Worm (Caenorhabditis elegans): ENCODE data around the gene srh-67.

- TF ChIP-seq nhr-11 (tag; optimal IDR thresholded peaks at IDR 0.05) (no peak), che-1 (tag; optimal IDR thresholded peaks at IDR 0.05) (no peak), ceh-22 (tag; optimal IDR thresholded peaks at IDR 0.05) (no peak), pax-1 (tag; optimal IDR thresholded peaks at IDR 0.05) (no peak), pat-9 (tag; optimal IDR thresholded peaks at IDR 0.05) (no peak), ets-4 (tag; optimal IDR thresholded peaks at IDR 0.05) (no peak), fax-1 (tag; optimal IDR thresholded peaks at IDR 0.05) (no peak), pqm-1 (tag; optimal IDR thresholded peaks at IDR 0.05) (no peak), pha-4 (tag; optimal IDR thresholded peaks at IDR 0.05) (no peak), ama-1 (optimal IDR thresholded peaks at IDR 0.05) (no peak), hlh-13 (GFP tag; optimal IDR thresholded peaks at IDR 0.05) (no peak), nfya-1 (tag; optimal IDR thresholded peaks at IDR 0.05) (no peak), unc-42 (tag; optimal IDR thresholded peaks at IDR 0.05) (no peak), Y22D7AL.16 (tag; optimal IDR thresholded peaks at IDR 0.05) (no peak)
Observed at ce11 chrII:12506511-12506910, 2.2 kb upstream of the srh-67 start.

Data from whole organism, late embryonic.